Worm (Caenorhabditis elegans): ENCODE measurements around the gene sdz-38.

DNA sequence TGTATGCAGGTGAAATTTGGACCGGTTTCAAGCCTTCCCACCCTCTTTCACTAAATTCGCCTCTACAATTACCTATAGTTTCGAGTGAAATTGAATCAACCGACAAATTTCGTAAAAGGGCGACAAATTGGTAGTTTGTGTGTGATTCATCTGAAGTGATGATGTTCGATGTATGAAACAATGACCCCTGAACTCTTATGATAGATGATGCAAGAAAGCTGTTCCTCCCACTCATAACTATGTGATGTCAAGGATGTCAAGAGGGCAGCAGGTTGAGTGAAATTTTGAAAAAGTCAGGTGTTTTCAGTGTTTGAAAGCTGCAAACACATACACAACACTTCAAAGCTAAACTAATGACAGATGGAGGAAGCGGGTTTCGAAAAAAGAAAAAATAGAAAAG lies 30.8 kb upstream of the sdz-38 start:
- TF ChIP-seq fos-1 (tag; optimal IDR thresholded peaks at IDR 0.05) = no peak
- no peak for TF ChIP-seq ztf-4 (tag; optimal IDR thresholded peaks at IDR 0.05)
- TF ChIP-seq zag-1 (tag; optimal IDR thresholded peaks at IDR 0.05) = no peak
- no peak for TF ChIP-seq egl-27 (tag; optimal IDR thresholded peaks at IDR 0.05)
- no peak for TF ChIP-seq gmeb-1 (tag; optimal IDR thresholded peaks at IDR 0.05)
- TF ChIP-seq ztf-1 (GFP tag; conservative IDR thresholded peaks at IDR 0.05) = no peak
- TF ChIP-seq nhr-12 (tag; optimal IDR thresholded peaks at IDR 0.05) = no peak
- no peak for TF ChIP-seq nhr-237 (tag; optimal IDR thresholded peaks at IDR 0.05)
- TF ChIP-seq lsy-2 (tag; optimal IDR thresholded peaks at IDR 0.05) = no peak
- no peak for TF ChIP-seq unc-39 (tag; optimal IDR thresholded peaks at IDR 0.05)
- TF ChIP-seq nhr-77 (tag; optimal IDR thresholded peaks at IDR 0.05) = no peak
- no peak for TF ChIP-seq unc-62 (GFP tag; optimal IDR thresholded peaks at IDR 0.05)

Measured in whole organism, L2 larva.